Fruit fly (Drosophila melanogaster) whole organism, embryonic: ENCODE results near the gene not.
A peak's percentile ranks its signal among the peaks of the same experiment; 100 is the strongest.

Experiments
- B-H2 ChIP-seq: fragments of 200-800 bp; sonication (Bioruptor generic); optimal IDR thresholded peaks from 2 replicates; lab custom pipeline; 2018; ENCODE audit warnings: missing biosample characterization, mild to moderate bottlenecking, missing genetic modification characterization
- C15 ChIP-seq: fragments of 200-800 bp; sonication (Bioruptor generic); IDR thresholded peaks from 3 replicates; pipeline ENCODE4 v1.3.6; 2022; ENCODE audit warnings: missing biosample characterization, missing genetic modification characterization
- CG10274 ChIP-seq: fragments of 200-800 bp; sonication (Bioruptor generic); optimal IDR thresholded peaks from 3 replicates; lab custom pipeline; 2017; ENCODE audit warnings: missing biosample characterization, mild to moderate bottlenecking, missing genetic modification characterization
- CG11723 ChIP-seq: fragments of 200-800 bp; sonication (Bioruptor generic); optimal IDR thresholded peaks from 2 replicates; lab custom pipeline; 2017; ENCODE audit warnings: missing biosample characterization, mild to moderate bottlenecking, missing genetic modification characterization
- CG12236 ChIP-seq: fragments of 200-800 bp; sonication (Bioruptor generic); optimal IDR thresholded peaks from 2 replicates; lab custom pipeline; 2016; ENCODE audit warnings: missing biosample characterization, missing genetic modification characterization
- CG12391 ChIP-seq: fragments of 200-800 bp; sonication (Bioruptor generic); optimal IDR thresholded peaks from 3 replicates; lab custom pipeline; 2018; ENCODE audit warnings: missing biosample characterization, mild to moderate bottlenecking, missing genetic modification characterization, moderate library complexity
- CG13424 ChIP-seq: fragments of 200-800 bp; sonication (Bioruptor generic); optimal IDR thresholded peaks from 2 replicates; lab custom pipeline; 2019; ENCODE audit warnings: missing biosample characterization, mild to moderate bottlenecking, missing genetic modification characterization, moderate library complexity
- CG14965 ChIP-seq: fragments of 200-800 bp; sonication (Bioruptor generic); optimal IDR thresholded peaks from 2 replicates; lab custom pipeline; 2016; ENCODE audit warnings: missing biosample characterization, missing genetic modification characterization, borderline replicate concordance
- CG16815 ChIP-seq: fragments of 200-800 bp; sonication (Bioruptor generic); optimal IDR thresholded peaks from 3 replicates; lab custom pipeline; 2017; ENCODE audit warnings: missing biosample characterization, mild to moderate bottlenecking, missing genetic modification characterization
- CG18011 ChIP-seq: fragments of 200-800 bp; sonication (Bioruptor generic); optimal IDR thresholded peaks from 2 replicates; lab custom pipeline; 2017; ENCODE audit warnings: missing biosample characterization, missing genetic modification characterization, mild to moderate bottlenecking, moderate library complexity, missing genotype
- CG2120 ChIP-seq: fragments of 200-800 bp; sonication (Bioruptor generic); optimal IDR thresholded peaks from 3 replicates; lab custom pipeline; 2016; ENCODE audit warnings: missing biosample characterization, missing genetic modification characterization
- CG2202 ChIP-seq: fragments of 200-800 bp; sonication (Bioruptor generic); optimal IDR thresholded peaks from 2 replicates; lab custom pipeline; 2018; ENCODE audit warnings: missing biosample characterization, mild to moderate bottlenecking, missing genetic modification characterization
- CG30403 ChIP-seq: fragments of 200-800 bp; sonication (Bioruptor generic); optimal IDR thresholded peaks from 3 replicates; lab custom pipeline; 2016; ENCODE audit warnings: missing biosample characterization, missing genetic modification characterization
- CG31441 ChIP-seq: fragments of 200-800 bp; sonication (Bioruptor generic); IDR thresholded peaks from 2 replicates; pipeline ENCODE4 v1.3.6; 2022; ENCODE audit warnings: missing biosample characterization, missing genetic modification characterization
- CG4854 ChIP-seq: fragments of 200-800 bp; sonication (Bioruptor generic); optimal IDR thresholded peaks from 2 replicates; lab custom pipeline; 2016; ENCODE audit warnings: missing biosample characterization, missing genetic modification characterization, inconsistent platforms
- Chrac-16 ChIP-seq: fragments of 200-800 bp; sonication (Bioruptor generic); optimal IDR thresholded peaks from 3 replicates; lab custom pipeline; 2016; ENCODE audit warnings: missing biosample characterization, missing genetic modification characterization
- D ChIP-seq, 2 experiments: fragments of 200-800 bp in 1 of 2; fragments of >200 bp in 1 of 2; sonication (Bioruptor generic) in 1 of 2; optimal IDR thresholded peaks; 2 replicates in 1 of 2; 3 replicates in 1 of 2; lab custom pipeline; 2017; ENCODE audit warnings: mild to moderate bottlenecking in 1 of 2, missing biosample characterization in 1 of 2, missing genetic modification characterization in 1 of 2, missing genetic modification reagents in 1 of 2
- E2f2 ChIP-seq: fragments of 200-800 bp; sonication (Bioruptor generic); IDR thresholded peaks from 2 replicates; pipeline ENCODE4 v1.3.6; 2022; ENCODE audit warnings: missing biosample characterization, missing genetic modification characterization
- Hand ChIP-seq: fragments of 200-800 bp; sonication (Bioruptor generic); optimal IDR thresholded peaks from 2 replicates; lab custom pipeline; 2017; ENCODE audit warnings: mild to moderate bottlenecking, missing biosample characterization, missing genetic modification reagents, missing genetic modification characterization
- Jarid2 ChIP-seq: fragments of 200-800 bp; sonication (Bioruptor generic); optimal IDR thresholded peaks from 3 replicates; lab custom pipeline; 2017; ENCODE audit warnings: mild to moderate bottlenecking, missing biosample characterization, missing genetic modification reagents, missing genetic modification characterization
- MESR4 ChIP-seq: fragments of 200-800 bp; sonication (Bioruptor generic); optimal IDR thresholded peaks from 2 replicates; lab custom pipeline; 2018; ENCODE audit warnings: missing biosample characterization, mild to moderate bottlenecking, missing genetic modification characterization, moderate library complexity
- MTF-1 ChIP-seq: fragments of 200-800 bp; sonication (Bioruptor generic); optimal IDR thresholded peaks from 2 replicates; lab custom pipeline; 2018; ENCODE audit warnings: missing biosample characterization, mild to moderate bottlenecking, missing genetic modification characterization, borderline replicate concordance
- Max ChIP-seq: fragments of 200-800 bp; sonication (Bioruptor generic); optimal IDR thresholded peaks from 2 replicates; lab custom pipeline; 2016; ENCODE audit warnings: missing biosample characterization, mild to moderate bottlenecking, missing genetic modification characterization
- Nf-YB ChIP-seq: fragments of 200-800 bp; sonication (Bioruptor generic); optimal IDR thresholded peaks from 3 replicates; lab custom pipeline; 2019; ENCODE audit warnings: missing biosample characterization, mild to moderate bottlenecking, missing genetic modification characterization, moderate library complexity
- Oaz ChIP-seq: fragments of 200-800 bp; sonication (Bioruptor generic); IDR thresholded peaks from 2 replicates; pipeline ENCODE4 v1.3.6; 2022; ENCODE audit warnings: missing biosample characterization, missing genetic modification characterization
- Poxn ChIP-seq: fragments of 200-800 bp; sonication (Bioruptor generic); IDR thresholded peaks from 2 replicates; pipeline ENCODE4 v1.3.6; 2022; ENCODE audit warnings: missing biosample characterization, missing genetic modification characterization
- Trl ChIP-seq, 3 experiments: fragments of >200 bp in 2 of 3; fragments of 200-800 bp in 1 of 3; sonication (Bioruptor generic) in 1 of 3; optimal IDR thresholded peaks; 2 replicates in 1 of 3; 3 replicates in 2 of 3; lab custom pipeline; 2016 to 2017; ENCODE audit warnings: missing biosample characterization in 1 of 3, missing genetic modification characterization in 1 of 3
- al ChIP-seq: fragments of 200-800 bp; sonication (Bioruptor generic); IDR thresholded peaks from 2 replicates; pipeline ENCODE4 v1.3.6; 2022; ENCODE audit warnings: missing biosample characterization, missing genetic modification characterization
- amos ChIP-seq: fragments of 200-800 bp; sonication (Bioruptor generic); IDR thresholded peaks from 2 replicates; pipeline ENCODE4 v1.3.6; 2022; ENCODE audit warnings: missing biosample characterization, missing genetic modification characterization; ENCODE audit not compliant: partially characterized antibody
- ash1 ChIP-seq: fragments of 200-800 bp; sonication (Bioruptor generic); optimal IDR thresholded peaks from 2 replicates; lab custom pipeline; 2018; ENCODE audit warnings: missing biosample characterization, mild to moderate bottlenecking, missing genetic modification characterization
- ato ChIP-seq: fragments of 200-800 bp; sonication (Bioruptor generic); IDR thresholded peaks from 2 replicates; pipeline ENCODE4 v1.3.6; 2022; ENCODE audit warnings: missing biosample characterization, missing genetic modification characterization; ENCODE audit not compliant: partially characterized antibody
- bab2 ChIP-seq: fragments of 200-800 bp; sonication (Bioruptor generic); optimal IDR thresholded peaks from 2 replicates; lab custom pipeline; 2016; ENCODE audit warnings: missing biosample characterization, missing genetic modification characterization
- crp ChIP-seq, 2 experiments: fragments of 200-800 bp; sonication (Bioruptor generic); optimal IDR thresholded peaks; 2 replicates in 1 of 2; 3 replicates in 1 of 2; lab custom pipeline; 2017; ENCODE audit warnings: missing biosample characterization in 2 of 2, missing genetic modification characterization in 2 of 2, mild to moderate bottlenecking in 1 of 2, moderate library complexity in 1 of 2
- disco-r ChIP-seq: fragments of 200-800 bp; sonication (Bioruptor generic); optimal IDR thresholded peaks from 2 replicates; lab custom pipeline; 2016; ENCODE audit warnings: missing biosample characterization, missing genetic modification characterization
- emc ChIP-seq: fragments of 200-800 bp; sonication (Bioruptor generic); optimal IDR thresholded peaks from 2 replicates; lab custom pipeline; 2016; ENCODE audit warnings: missing biosample characterization, missing genetic modification characterization
- eve ChIP-seq, 2 experiments: fragments of >200 bp; optimal IDR thresholded peaks; 2 replicates each; lab custom pipeline; 2017; ENCODE audit warnings: missing biosample characterization in 2 of 2, missing genetic modification characterization in 2 of 2
- grn ChIP-seq: fragments of 200-800 bp; sonication (Bioruptor generic); optimal IDR thresholded peaks from 3 replicates; lab custom pipeline; 2017; ENCODE audit warnings: missing biosample characterization, missing genetic modification characterization
- hb ChIP-seq: fragments of 200-800 bp; sonication (Bioruptor generic); IDR thresholded peaks from 3 replicates; pipeline ENCODE4 v1.3.6; 2022; ENCODE audit warnings: missing biosample characterization, missing genetic modification characterization; ENCODE audit not compliant: partially characterized antibody
- jumu ChIP-seq: fragments of 200-800 bp; sonication (Bioruptor generic); optimal IDR thresholded peaks from 3 replicates; lab custom pipeline; 2016; ENCODE audit warnings: missing biosample characterization, missing genetic modification characterization
- nau ChIP-seq: fragments of 200-800 bp; sonication (Bioruptor generic); optimal IDR thresholded peaks from 3 replicates; lab custom pipeline; 2017; ENCODE audit warnings: missing biosample characterization, mild to moderate bottlenecking, missing genetic modification characterization, missing genetic modification reagents
- nom ChIP-seq: fragments of 200-800 bp; sonication (Bioruptor generic); optimal IDR thresholded peaks from 2 replicates; lab custom pipeline; 2017; ENCODE audit warnings: missing biosample characterization, missing genetic modification characterization, mild to moderate bottlenecking, moderate library complexity, missing genetic modification reagents
- repo ChIP-seq: fragments of 200-800 bp; sonication (Bioruptor generic); optimal IDR thresholded peaks from 2 replicates; lab custom pipeline; 2016; ENCODE audit warnings: missing biosample characterization, missing genetic modification characterization
- row ChIP-seq: fragments of 200-800 bp; sonication (Bioruptor generic); IDR thresholded peaks from 3 replicates; pipeline ENCODE4 v1.3.6; 2022; ENCODE audit warnings: missing biosample characterization, missing genetic modification characterization
- sc ChIP-seq, 3 experiments: fragments of >200 bp in 2 of 3; fragments of 200-800 bp in 1 of 3; sonication (Bioruptor generic) in 1 of 3; optimal IDR thresholded peaks; 2 replicates in 2 of 3; 3 replicates in 1 of 3; lab custom pipeline; 2017; ENCODE audit warnings: mild to moderate bottlenecking in 1 of 3, missing biosample characterization in 1 of 3, missing genetic modification characterization in 1 of 3, missing genetic modification reagents in 1 of 3
- tx ChIP-seq: fragments of 200-800 bp; sonication (Bioruptor generic); optimal IDR thresholded peaks from 2 replicates; lab custom pipeline; 2016; ENCODE audit warnings: missing biosample characterization, missing genetic modification characterization
- unpg ChIP-seq: fragments of 200-800 bp; sonication (Bioruptor generic); optimal IDR thresholded peaks from 3 replicates; lab custom pipeline; 2018; ENCODE audit warnings: missing biosample characterization, mild to moderate bottlenecking, missing genetic modification characterization, moderate library complexity
- z ChIP-seq: fragments of 200-800 bp; sonication (Bioruptor generic); IDR thresholded peaks from 3 replicates; pipeline ENCODE4 v1.3.6; 2022; ENCODE audit warnings: missing biosample characterization, missing genetic modification characterization

not gene

DNA sequence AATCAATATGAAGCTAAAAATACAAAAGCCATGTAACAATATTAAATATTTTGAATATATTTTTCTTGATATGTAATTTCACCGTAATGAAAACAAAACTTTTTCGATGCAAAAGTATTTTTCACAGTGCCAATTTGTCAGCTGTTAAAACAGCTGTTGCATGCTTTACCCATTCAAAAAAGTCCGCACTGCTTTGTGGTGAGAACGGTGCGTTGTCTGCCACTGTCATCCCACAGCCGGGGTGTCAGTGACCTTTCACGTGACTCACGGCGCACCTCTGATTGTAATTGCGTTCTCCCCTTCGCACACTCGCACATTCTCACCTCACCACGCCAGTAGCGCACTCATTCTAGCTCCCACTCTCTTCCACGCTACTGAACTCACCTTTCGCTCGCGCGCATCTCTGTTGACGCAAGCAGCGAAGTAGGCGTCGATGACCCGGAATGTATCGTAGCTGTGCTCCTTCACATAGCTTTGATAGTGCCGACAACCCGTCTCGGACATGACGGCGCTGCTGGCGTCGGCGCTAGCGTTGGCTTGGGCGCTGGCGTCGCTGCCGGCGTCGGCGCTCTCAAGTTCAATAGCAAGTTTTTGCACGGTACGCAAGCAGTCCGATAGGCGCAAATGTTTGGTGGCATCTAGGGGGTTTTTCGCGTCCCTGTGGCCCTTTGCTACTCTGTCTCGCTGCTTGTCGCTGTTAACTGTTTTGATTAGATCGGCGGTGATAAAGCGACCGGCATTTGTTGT is 768 bp downstream of the not start (continued):
- peak; percentile 25 for TF ChIP-seq jumu (GFP tag; lab: Kevin White, UChicago)
- peak; percentile 74 for TF ChIP-seq amos (GFP tag; lab: Robert Waterston, UW)
- TF ChIP-seq D (optimal IDR thresholded peaks at IDR 0.05; lab: Kevin White, UChicago): no peak
- peak; percentile 3 for TF ChIP-seq D (GFP tag; optimal IDR thresholded peaks at IDR 0.05; lab: Kevin White, UChicago)
- TF ChIP-seq hb: no peak
- TF ChIP-seq C15 (GFP tag; lab: Robert Waterston, UW): no peak
- TF ChIP-seq CG13424 (tag; lab: Kevin White, UChicago): peak; percentile 10
- TF ChIP-seq CG18011 (GFP tag; lab: Kevin White, UChicago): no peak
- no peak for TF ChIP-seq MTF-1 (GFP tag; lab: Kevin White, UChicago)
- peak; percentile 78 for TF ChIP-seq CG2120 (GFP tag; lab: Kevin White, UChicago)
- TF ChIP-seq Max (GFP tag; lab: Kevin White, UChicago): no peak
- TF ChIP-seq Chrac-16 (GFP tag; lab: Kevin White, UChicago): peak; percentile 45
- TF ChIP-seq row (GFP tag; lab: Robert Waterston, UW): peak; percentile 91
- peak; percentile 58 to 68 for TF ChIP-seq Trl (optimal IDR thresholded peaks at IDR 0.05; lab: Kevin White, UChicago)
- TF ChIP-seq Trl (GFP tag; optimal IDR thresholded peaks at IDR 0.05; lab: Kevin White, UChicago): peak; percentile 56
- TF ChIP-seq CG4854 (GFP tag; lab: Kevin White, UChicago): no peak
- TF ChIP-seq sc (optimal IDR thresholded peaks at IDR 0.05; lab: Kevin White, UChicago): no peak
- TF ChIP-seq sc (GFP tag; optimal IDR thresholded peaks at IDR 0.05; lab: Kevin White, UChicago): peak; percentile 3
- no peak for TF ChIP-seq Hand (GFP tag; lab: Kevin White, UChicago)
- TF ChIP-seq Oaz: no peak
- TF ChIP-seq Jarid2 (GFP tag; lab: Kevin White, UChicago): no peak
- TF ChIP-seq CG12236 (GFP tag; lab: Kevin White, UChicago): no peak
- TF ChIP-seq Poxn (GFP tag; lab: Robert Waterston, UW): no peak
- peak; percentile 14; the same call in 1 of the 2 replicates for TF ChIP-seq al (GFP tag; lab: Robert Waterston, UW)
- TF ChIP-seq tx (GFP tag; lab: Kevin White, UChicago): peak; percentile 45
- no peak for TF ChIP-seq CG10274 (GFP tag; lab: Kevin White, UChicago)
- TF ChIP-seq unpg (GFP tag; lab: Kevin White, UChicago): peak; percentile 34
- no peak for TF ChIP-seq eve (GFP tag; optimal IDR thresholded peaks at IDR 0.05; lab: Kevin White, UChicago)
- 0 out of 3 replicates have a peak, but pooled peaks have one; percentile 21 for TF ChIP-seq z (GFP tag; lab: Robert Waterston, UW)
- TF ChIP-seq CG12391: peak; percentile 62
- TF ChIP-seq emc (GFP tag; lab: Kevin White, UChicago): peak; percentile 51
- TF ChIP-seq bab2 (GFP tag; lab: Kevin White, UChicago): peak; percentile 42
- no peak for TF ChIP-seq MESR4 (GFP tag; lab: Kevin White, UChicago)
- TF ChIP-seq CG31441: peak; percentile 49
- TF ChIP-seq CG30403 (GFP tag; lab: Kevin White, UChicago): peak; percentile 44
- TF ChIP-seq CG2202 (tag; lab: Kevin White, UChicago): peak; percentile 13
- TF ChIP-seq repo (GFP tag; lab: Kevin White, UChicago): no peak
- peak; percentile 40 to 85 for TF ChIP-seq crp (GFP tag; optimal IDR thresholded peaks at IDR 0.05; lab: Kevin White, UChicago)
- TF ChIP-seq B-H2 (GFP tag; lab: Kevin White, UChicago): peak; percentile 15
- peak; percentile 42; the same call in 1 of the 2 replicates for TF ChIP-seq E2f2
- no peak for TF ChIP-seq Nf-YB
- peak; percentile 99 for TF ChIP-seq grn (GFP tag; lab: Kevin White, UChicago)
- no peak; the same call in 1 of the 2 replicates for TF ChIP-seq ato (GFP tag; lab: Robert Waterston, UW)
- TF ChIP-seq CG16815: no peak
- peak; percentile 36 for TF ChIP-seq nom
- peak; percentile 44 for TF ChIP-seq disco-r (GFP tag; lab: Kevin White, UChicago)
- TF ChIP-seq CG14965 (GFP tag; lab: Kevin White, UChicago): no peak
- no peak for TF ChIP-seq CG11723
- no peak for TF ChIP-seq nau (GFP tag; lab: Kevin White, UChicago)
- TF ChIP-seq ash1 (GFP tag; lab: Kevin White, UChicago): no peak
